Fruit fly (Drosophila melanogaster) whole organism, wandering third instar larva: ENCODE results near the gene rec.
A peak's percentile ranks its signal among the peaks of the same experiment; 100 is the strongest.

Experiments
- Abd-B ChIP-seq: fragments of >200 bp; optimal IDR thresholded peaks from 2 replicates; lab custom pipeline; 2017; ENCODE audit warnings: missing biosample characterization, missing genetic modification characterization
- CG32264 ChIP-seq: fragments of 200-800 bp; sonication (Bioruptor generic); optimal IDR thresholded peaks from 2 replicates; lab custom pipeline; 2016; ENCODE audit warnings: missing biosample characterization, missing genetic modification characterization
- CG9705 ChIP-seq: fragments of 200-800 bp; sonication (Bioruptor generic); optimal IDR thresholded peaks from 2 replicates; lab custom pipeline; 2018; ENCODE audit warnings: missing biosample characterization, mild to moderate bottlenecking, missing genetic modification characterization
- Dfd ChIP-seq: fragments of >200 bp; optimal IDR thresholded peaks from 2 replicates; lab custom pipeline; 2017; ENCODE audit warnings: missing biosample characterization, missing genetic modification characterization
- Dif ChIP-seq: fragments of 200-275, 200-300 bp; sonication (Bioruptor generic); optimal IDR thresholded peaks from 2 replicates; lab custom pipeline; 2018; ENCODE audit warnings: missing biosample characterization, missing genetic modification characterization; ENCODE audit not compliant: partially characterized antibody
- GATAd ChIP-seq: sonication (Bioruptor generic); optimal IDR thresholded peaks from 2 replicates; lab custom pipeline; 2016; ENCODE audit warnings: missing biosample characterization, missing genetic modification characterization
- HLH106 ChIP-seq: fragments of 200-800 bp; optimal IDR thresholded peaks from 3 replicates; lab custom pipeline; 2019; ENCODE audit warnings: missing biosample characterization, mild to moderate bottlenecking, missing genetic modification characterization, moderate library complexity
- Hnf4 ChIP-seq: fragments of 200-800 bp; sonication (Bioruptor generic); optimal IDR thresholded peaks from 2 replicates; lab custom pipeline; 2016; ENCODE audit warnings: missing biosample characterization, mild to moderate bottlenecking, missing genetic modification characterization
- Hr78 ChIP-seq: fragments of >200 bp; optimal IDR thresholded peaks from 2 replicates; lab custom pipeline; 2017; ENCODE audit warnings: missing biosample characterization, missing genetic modification characterization
- Hr83 ChIP-seq: fragments of 200-300 bp; sonication (Bioruptor generic); optimal IDR thresholded peaks from 2 replicates; lab custom pipeline; 2016; ENCODE audit warnings: missing biosample characterization, mild to moderate bottlenecking, missing genetic modification characterization, moderate library complexity; ENCODE audit not compliant: poor library complexity, severe bottlenecking
- Jra ChIP-seq: sonication (Bioruptor generic); optimal IDR thresholded peaks from 2 replicates; lab custom pipeline; 2016; ENCODE audit warnings: missing biosample characterization, missing genetic modification characterization
- Mio ChIP-seq: sonication (Bioruptor generic); optimal IDR thresholded peaks from 2 replicates; lab custom pipeline; 2016; ENCODE audit warnings: missing biosample characterization, missing genetic modification characterization
- Myc ChIP-seq: fragments of >200 bp; optimal IDR thresholded peaks from 2 replicates; lab custom pipeline; 2017
- N ChIP-seq: fragments of >200 bp; optimal IDR thresholded peaks from 2 replicates; lab custom pipeline; 2018; ENCODE audit warnings: missing biosample characterization, missing external identifiers, missing genetic modification characterization
- Rel ChIP-seq, 2 experiments: fragments of 200-800 bp; sonication (Bioruptor generic) in 1 of 2; optimal IDR thresholded peaks; 2 replicates in 1 of 2; 3 replicates in 1 of 2; lab custom pipeline; 2016 to 2019; ENCODE audit warnings: mild to moderate bottlenecking in 2 of 2, missing biosample characterization in 2 of 2, missing genetic modification characterization in 2 of 2, moderate library complexity in 1 of 2
- Vsx2 ChIP-seq: fragments of 200-300, 225-300 bp; sonication (Bioruptor generic); optimal IDR thresholded peaks from 2 replicates; lab custom pipeline; 2018; ENCODE audit warnings: missing biosample characterization, missing genetic modification characterization; ENCODE audit not compliant: partially characterized antibody
- br ChIP-seq: fragments of 200-800 bp; sonication (Bioruptor generic); optimal IDR thresholded peaks from 2 replicates; lab custom pipeline; 2016; ENCODE audit warnings: missing biosample characterization, missing genetic modification characterization
- brk ChIP-seq: fragments of 200-800 bp; sonication (Bioruptor generic); optimal IDR thresholded peaks from 2 replicates; lab custom pipeline; 2016; ENCODE audit warnings: missing biosample characterization, mild to moderate bottlenecking, missing genetic modification characterization
- dl ChIP-seq, 2 experiments: fragments of 175-275, 200-275 bp in 1 of 2; fragments of 200-275 bp in 1 of 2; sonication (Bioruptor generic); optimal IDR thresholded peaks; lab custom pipeline; 2018; ENCODE audit warnings: mild to moderate bottlenecking in 2 of 2, missing biosample characterization in 2 of 2, missing genetic modification characterization in 2 of 2, moderate library complexity in 2 of 2; ENCODE audit not compliant: partially characterized antibody in 2 of 2, insufficient read depth in 1 of 2
- dmrt93B ChIP-seq: fragments of 200-800 bp; sonication (Bioruptor generic); optimal IDR thresholded peaks from 2 replicates; lab custom pipeline; 2018; ENCODE audit warnings: missing biosample characterization, mild to moderate bottlenecking, missing genetic modification characterization
- dsf ChIP-seq: sonication (Bioruptor generic); optimal IDR thresholded peaks from 2 replicates; lab custom pipeline; 2016; ENCODE audit warnings: missing biosample characterization, missing genetic modification characterization, borderline replicate concordance
- ey ChIP-seq: fragments of 200-800 bp; sonication (Bioruptor generic); optimal IDR thresholded peaks from 2 replicates; lab custom pipeline; 2016; ENCODE audit warnings: missing biosample characterization, missing genetic modification characterization
- foxo ChIP-seq, 2 experiments: fragments of 200-800 bp; sonication (Bioruptor generic); optimal IDR thresholded peaks; 2 replicates in 1 of 2; 3 replicates in 1 of 2; lab custom pipeline; 2016 to 2017; ENCODE audit warnings: missing biosample characterization in 2 of 2, missing genetic modification characterization in 2 of 2
- fru ChIP-seq: fragments of 200-800 bp; sonication (Bioruptor generic); optimal IDR thresholded peaks from 3 replicates; lab custom pipeline; 2016; ENCODE audit warnings: missing biosample characterization, mild to moderate bottlenecking, missing genetic modification characterization
- h ChIP-seq: fragments of 200-800 bp; sonication (Bioruptor generic); optimal IDR thresholded peaks from 3 replicates; lab custom pipeline; 2016; ENCODE audit warnings: missing biosample characterization, mild to moderate bottlenecking, missing genetic modification characterization
- jim ChIP-seq: fragments of 175-275, 200-325 bp; sonication (Bioruptor generic); optimal IDR thresholded peaks from 2 replicates; lab custom pipeline; 2016; ENCODE audit warnings: missing biosample characterization, mild to moderate bottlenecking, missing genetic modification characterization
- lola ChIP-seq: fragments of >200 bp; optimal IDR thresholded peaks from 2 replicates; lab custom pipeline; 2017; ENCODE audit warnings: missing biosample characterization, missing genetic modification characterization
- pan ChIP-seq: fragments of >200 bp; optimal IDR thresholded peaks from 2 replicates; lab custom pipeline; 2017
- psq ChIP-seq: fragments of 200-800 bp; sonication (Bioruptor generic); optimal IDR thresholded peaks from 3 replicates; lab custom pipeline; 2017; ENCODE audit warnings: missing biosample characterization, mild to moderate bottlenecking, missing genetic modification characterization, moderate library complexity
- rgr ChIP-seq: fragments of 200-800 bp; sonication (Bioruptor generic); optimal IDR thresholded peaks from 3 replicates; lab custom pipeline; 2016; ENCODE audit warnings: missing biosample characterization, mild to moderate bottlenecking, missing genetic modification characterization
- sage ChIP-seq: fragments of 200-800 bp; sonication (Bioruptor generic); optimal IDR thresholded peaks from 2 replicates; lab custom pipeline; 2016; ENCODE audit warnings: missing biosample characterization, mild to moderate bottlenecking, missing genetic modification characterization
- sv ChIP-seq: fragments of 200-800 bp; sonication (Bioruptor generic); optimal IDR thresholded peaks from 3 replicates; lab custom pipeline; 2016; ENCODE audit warnings: missing biosample characterization, missing genetic modification characterization
- tai ChIP-seq: sonication (Bioruptor generic); optimal IDR thresholded peaks from 2 replicates; lab custom pipeline; 2016; ENCODE audit warnings: missing biosample characterization, missing genetic modification characterization
- woc ChIP-seq: sonication (Bioruptor generic); optimal IDR thresholded peaks from 2 replicates; lab custom pipeline; 2016; ENCODE audit warnings: missing biosample characterization, mild to moderate bottlenecking, missing genetic modification characterization

Gene rec

dm6 chr3R:15825521-15825920 lies 6.9 kb downstream of the rec start, which contains the start of gene CG4576:
Gene CG4576 (plus strand): TSS chr3R:15825747.
- no peak for TF ChIP-seq psq
- TF ChIP-seq dsf (GFP tag; lab: Kevin White, UChicago): no peak
- TF ChIP-seq ey (GFP tag; lab: Kevin White, UChicago): no peak
- TF ChIP-seq tai (GFP tag; lab: Kevin White, UChicago): no peak
- no peak for TF ChIP-seq dl (GFP tag; optimal IDR thresholded peaks at IDR 0.05; lab: Kevin White, UChicago; ENCODE audit: insufficient read depth in 1 of 2, partially characterized antibody in 2 of 2)
- no peak for TF ChIP-seq N
- TF ChIP-seq sv (GFP tag; lab: Kevin White, UChicago): no peak
- no peak for TF ChIP-seq h
- no peak for TF ChIP-seq Vsx2
- no peak for TF ChIP-seq brk (GFP tag; lab: Kevin White, UChicago)
- no peak for TF ChIP-seq fru (GFP tag; lab: Kevin White, UChicago)
- no peak for TF ChIP-seq sage
- no peak for TF ChIP-seq Hnf4
- TF ChIP-seq GATAd (GFP tag; lab: Kevin White, UChicago): no peak
- TF ChIP-seq CG9705 (GFP tag; lab: Kevin White, UChicago): no peak
- no peak for TF ChIP-seq CG32264
- TF ChIP-seq Myc (lab: Kevin White, UChicago): no peak

- TF ChIP-seq Hnf4: peak; percentile 7
- TF ChIP-seq fru (GFP tag; lab: Kevin White, UChicago): peak; percentile 21
- no peak for TF ChIP-seq Jra
- peak; percentile 7 for TF ChIP-seq ey (GFP tag; lab: Kevin White, UChicago)
- TF ChIP-seq Dif (GFP tag; lab: Kevin White, UChicago): no peak
- no peak for TF ChIP-seq CG9705 (GFP tag; lab: Kevin White, UChicago)
- TF ChIP-seq h: peak; percentile 48
- TF ChIP-seq foxo (GFP tag; optimal IDR thresholded peaks at IDR 0.05; lab: Kevin White, UChicago): peak in 1 of 2 experiments; percentile 43
- no peak for TF ChIP-seq Rel (GFP tag; optimal IDR thresholded peaks at IDR 0.05; lab: Kevin White, UChicago)
- TF ChIP-seq Rel (tag; optimal IDR thresholded peaks at IDR 0.05; lab: Kevin White, UChicago): no peak
- TF ChIP-seq brk (GFP tag; lab: Kevin White, UChicago): no peak
- TF ChIP-seq, all 38 proteins: peak for 5
Measured at dm6 chr3R:15816276-15816675, 16.2 kb downstream of the rec start.

dm6 chr3R:15814150-15814549 lies 18.3 kb downstream of the rec start:
- TF ChIP-seq brk (GFP tag; lab: Kevin White, UChicago) (no peak), Dfd (GFP tag; lab: Kevin White, UChicago) (peak; percentile 60)

- TF ChIP-seq Dif (GFP tag; lab: Kevin White, UChicago) (no peak), br (GFP tag; lab: Kevin White, UChicago) (no peak), Jra (no peak), woc (GFP tag; lab: Kevin White, UChicago) (no peak), lola (GFP tag; lab: Kevin White, UChicago) (no peak), pan (lab: Kevin White, UChicago) (no peak), Dfd (GFP tag; lab: Kevin White, UChicago) (no peak), dmrt93B (GFP tag; lab: Kevin White, UChicago) (no peak), foxo (GFP tag; optimal IDR thresholded peaks at IDR 0.05; lab: Kevin White, UChicago) (no peak), GATAd (GFP tag; lab: Kevin White, UChicago) (no peak), Hr78 (no peak), rgr (GFP tag; lab: Kevin White, UChicago) (no peak), HLH106 (tag; lab: Kevin White, UChicago) (no peak), psq (no peak), Mio (no peak), N (no peak), Abd-B (GFP tag; lab: Kevin White, UChicago) (no peak), sv (GFP tag; lab: Kevin White, UChicago) (no peak), h (no peak)
Measured at dm6 chr3R:15810369-15810768, 22.1 kb downstream of the rec start.

dm6 chr3R:15807877-15808381 lies 24.5 kb downstream of the rec start:
- TF ChIP-seq Mio (no peak), psq (peak; percentile 72), Hr83 (GFP tag; lab: Kevin White, UChicago) (no peak), fru (GFP tag; lab: Kevin White, UChicago) (peak; percentile 86), jim (GFP tag; lab: Kevin White, UChicago) (no peak), sv (GFP tag; lab: Kevin White, UChicago) (no peak), N (no peak)
